Fruit fly (Drosophila melanogaster): Measurements from ENCODE around the gene hth.

The hth gene

dm6 chr3R:10506794-10507193 lies 132.6 kb downstream of the hth start:
- TF ChIP-seq Bdp1 (GFP tag; optimal IDR thresholded peaks at IDR 0.05) (no peak), chinmo (GFP tag; IDR thresholded peaks at IDR 0.05; ENCODE audit: partially characterized antibody) (no peak), CG10267 (tag; optimal IDR thresholded peaks at IDR 0.05) (peak; percentile 20), ara (GFP tag; IDR thresholded peaks at IDR 0.05) (0 out of 2 replicates have a peak, but pooled peaks have one; percentile 33), schlank (tag; optimal IDR thresholded peaks at IDR 0.05) (no peak), kah (GFP tag; optimal IDR thresholded peaks at IDR 0.05) (no peak), tll (GFP tag; optimal IDR thresholded peaks at IDR 0.05) (no peak), prd (optimal IDR thresholded peaks at IDR 0.05) (no peak), prd (GFP tag; IDR thresholded peaks at IDR 0.05) (peak; percentile 15; the same call in 1 of the 3 replicates), CG8388 (GFP tag; optimal IDR thresholded peaks at IDR 0.05) (peak; percentile 39), D19B (GFP tag; optimal IDR thresholded peaks at IDR 0.05) (no peak), CG4328 (GFP tag; optimal IDR thresholded peaks at IDR 0.05) (no peak), lola (GFP tag; optimal IDR thresholded peaks at IDR 0.05) (peak in 1 of 3 experiments; percentile 23), sens (GFP tag) (peak; percentile 79), shn (GFP tag; optimal IDR thresholded peaks at IDR 0.05) (no peak), Ets65A (GFP tag) (no peak), tin (GFP tag; optimal IDR thresholded peaks at IDR 0.05) (peak; percentile 3), grau (tag; optimal IDR thresholded peaks at IDR 0.05) (peak; percentile 3), Elba2 (GFP tag; optimal IDR thresholded peaks at IDR 0.05) (no peak), zfh2 (GFP tag; optimal IDR thresholded peaks at IDR 0.05) (no peak), CG8290 (GFP tag; optimal IDR thresholded peaks at IDR 0.05) (no peak), CG8290 (tag; optimal IDR thresholded peaks at IDR 0.05) (no peak), trh (GFP tag; optimal IDR thresholded peaks at IDR 0.05) (no peak), CG2678 (tag; optimal IDR thresholded peaks at IDR 0.05) (peak; percentile 28), insv (GFP tag; optimal IDR thresholded peaks at IDR 0.05) (no peak), CG6175 (GFP tag; IDR thresholded peaks at IDR 0.05) (no peak), CG7786 (GFP tag; optimal IDR thresholded peaks at IDR 0.05) (no peak), lmd (GFP tag; IDR thresholded peaks at IDR 0.05) (0 out of 2 replicates have a peak, but pooled peaks have one; percentile 4), sisA (GFP tag; IDR thresholded peaks at IDR 0.05) (peak; percentile 11; the same call in 1 of the 2 replicates), H2.0 (GFP tag; IDR thresholded peaks at IDR 0.05) (peak; percentile 27; the same call in 1 of the 2 replicates), GATAe (GFP tag; conservative IDR thresholded peaks at IDR 0.05) (no peak), MESR4 (GFP tag; optimal IDR thresholded peaks at IDR 0.05) (no peak), CG17359 (tag; optimal IDR thresholded peaks at IDR 0.05) (peak; percentile 4), ken (GFP tag; IDR thresholded peaks at IDR 0.05) (no peak), CG4820 (GFP tag; optimal IDR thresholded peaks at IDR 0.05) (peak; percentile 21), Sox100B (GFP tag; optimal IDR thresholded peaks at IDR 0.05) (peak; percentile 2), CG12942 (GFP tag; optimal IDR thresholded peaks at IDR 0.05) (no peak), Ptx1 (GFP tag; IDR thresholded peaks at IDR 0.05) (peak; percentile 33; the same call in 1 of the 2 replicates), Bteb2 (GFP tag; optimal IDR thresholded peaks at IDR 0.05) (no peak), Antp (GFP tag; optimal IDR thresholded peaks at IDR 0.05) (no peak), CG15514 (GFP tag; optimal IDR thresholded peaks at IDR 0.05) (no peak), Stat92E (GFP tag; optimal IDR thresholded peaks at IDR 0.05) (no peak), CG16815 (GFP tag; optimal IDR thresholded peaks at IDR 0.05) (no peak), vvl (GFP tag; IDR thresholded peaks at IDR 0.05) (0 out of 2 replicates have a peak, but pooled peaks have one; percentile 24), CG6654 (GFP tag; optimal IDR thresholded peaks at IDR 0.05) (no peak), Dp (GFP tag; optimal IDR thresholded peaks at IDR 0.05) (no peak), Oaz (GFP tag; IDR thresholded peaks at IDR 0.05) (no peak), CG11504 (tag; optimal IDR thresholded peaks at IDR 0.05) (peak; percentile 43), CG6765 (GFP tag; optimal IDR thresholded peaks at IDR 0.05) (no peak), CG9727 (GFP tag; optimal IDR thresholded peaks at IDR 0.05) (peak; percentile 28), pnt (GFP tag; optimal IDR thresholded peaks at IDR 0.05) (no peak)

All from whole organism, embryonic.